Worm (Caenorhabditis elegans): ENCODE measurements around the gene R09E12.9.
A peak's percentile ranks its signal among the peaks of the same experiment; 100 is the strongest.

Gene R09E12.9

DNA sequence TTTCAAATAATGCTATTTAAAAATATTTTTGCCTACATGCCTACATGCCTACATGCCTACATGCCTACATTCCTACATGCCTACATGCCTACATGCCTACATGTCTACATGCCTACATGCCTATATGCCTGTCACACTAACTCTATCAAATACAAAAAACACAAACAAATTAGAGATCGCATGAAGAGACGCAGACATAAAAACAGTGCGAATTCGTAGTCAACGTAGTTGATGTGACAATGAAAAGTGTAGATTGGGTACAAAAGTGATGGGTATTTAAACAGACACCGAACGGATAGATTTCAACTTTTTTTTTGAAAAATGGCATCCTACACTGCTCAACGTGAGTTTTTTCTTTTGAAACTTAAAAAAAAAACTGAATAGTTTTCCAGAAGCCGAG is at the start of gene R09E12.9:
R09E12.9 (plus strand) TSS at position 316 of the 400 bp plus-strand sequence.
- TF ChIP-seq W03F9.2 (tag; optimal IDR thresholded peaks at IDR 0.05) (no peak), him-1 (tag; optimal IDR thresholded peaks at IDR 0.05) (no peak), dao-5 (tag; optimal IDR thresholded peaks at IDR 0.05) (no peak)

DNA sequence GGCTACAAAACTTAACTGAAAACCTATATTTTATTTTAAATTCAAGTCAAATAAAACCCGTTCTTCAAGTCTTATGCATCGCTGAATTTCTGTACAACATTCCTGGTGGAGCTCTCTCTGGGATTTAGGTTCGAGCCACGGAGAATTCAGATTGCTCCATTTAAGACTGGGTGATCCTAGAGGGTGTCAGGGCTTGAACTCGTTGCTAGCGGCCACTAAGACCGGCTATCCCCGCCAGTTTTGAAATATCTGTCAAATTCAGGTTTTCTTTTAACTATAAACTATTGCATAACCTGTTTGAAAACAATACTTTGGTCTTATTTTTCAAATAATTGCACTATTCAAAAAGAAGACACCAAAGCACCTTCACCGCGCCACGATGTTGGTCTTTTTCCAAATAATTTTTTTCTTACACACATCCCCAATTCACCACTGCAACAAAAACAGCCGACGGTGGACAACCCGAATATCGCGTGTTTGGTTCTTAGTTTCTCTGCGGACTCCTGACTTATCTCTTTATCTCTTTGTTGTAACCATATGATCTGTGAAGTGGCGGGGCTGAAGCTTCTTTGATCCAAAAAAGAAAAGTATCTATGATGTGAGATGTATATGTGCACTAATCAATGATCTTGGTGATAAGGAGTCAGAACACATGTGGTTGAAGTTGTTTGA is 48.4 kb upstream of the R09E12.9 start:
- TF ChIP-seq dao-5 (tag; optimal IDR thresholded peaks at IDR 0.05) (no peak), W03F9.2 (tag; optimal IDR thresholded peaks at IDR 0.05) (no peak)

ce11 chrV:730216-730615 is 47.2 kb upstream of the R09E12.9 start:
- TF ChIP-seq dao-5 (tag; optimal IDR thresholded peaks at IDR 0.05): no peak
- peak; percentile 38 for TF ChIP-seq W03F9.2 (tag; optimal IDR thresholded peaks at IDR 0.05)

DNA sequence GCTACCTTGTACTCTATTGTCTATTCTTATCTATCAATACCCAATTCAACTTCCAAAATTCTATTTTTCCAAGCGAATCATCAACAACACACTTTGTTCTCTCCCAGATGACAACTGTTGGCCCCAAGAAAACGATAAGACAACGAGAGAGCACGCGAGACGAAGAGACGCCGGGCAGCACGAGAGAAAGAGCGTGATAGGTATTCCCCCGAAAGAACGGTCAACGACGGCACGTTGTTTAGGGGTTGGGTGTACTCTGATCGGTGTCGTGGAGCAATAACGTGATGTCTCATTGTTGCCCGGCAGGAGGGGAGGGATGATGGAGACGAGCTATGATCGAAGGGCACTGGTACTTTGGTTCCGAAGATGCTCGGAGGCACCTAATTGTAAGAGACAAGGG is 46.1 kb upstream of the R09E12.9 start:
- TF ChIP-seq him-1 (tag; optimal IDR thresholded peaks at IDR 0.05) (no peak), W03F9.2 (tag; optimal IDR thresholded peaks at IDR 0.05) (peak; percentile 41), dao-5 (tag; optimal IDR thresholded peaks at IDR 0.05) (no peak)

ce11 chrV:736171-736570 is 41.2 kb upstream of the R09E12.9 start, which contains the start of gene srj-25:
TSS of gene srj-25 (minus strand) at chrV:736271.
- TF ChIP-seq W03F9.2 (tag; optimal IDR thresholded peaks at IDR 0.05) (no peak), dao-5 (tag; optimal IDR thresholded peaks at IDR 0.05) (no peak), him-1 (tag; optimal IDR thresholded peaks at IDR 0.05) (no peak)

- TF ChIP-seq W03F9.2 (tag; optimal IDR thresholded peaks at IDR 0.05) (no peak), dao-5 (tag; optimal IDR thresholded peaks at IDR 0.05) (no peak), him-1 (tag; optimal IDR thresholded peaks at IDR 0.05) (no peak)
These were observed 38.6 kb upstream of the R09E12.9 start, which contains the start of gene srj-24 for ce11 chrV:738770-739169. TSS of gene srj-24 (minus strand) at chrV:738870.

ce11 chrV:741820-742219 is 35.6 kb upstream of the R09E12.9 start, which contains the start of gene C05E4.7:
TSS of gene C05E4.7 (plus strand) at chrV:742120.
- TF ChIP-seq him-1 (tag; optimal IDR thresholded peaks at IDR 0.05) (no peak), W03F9.2 (tag; optimal IDR thresholded peaks at IDR 0.05) (no peak), dao-5 (tag; optimal IDR thresholded peaks at IDR 0.05) (no peak)

DNA sequence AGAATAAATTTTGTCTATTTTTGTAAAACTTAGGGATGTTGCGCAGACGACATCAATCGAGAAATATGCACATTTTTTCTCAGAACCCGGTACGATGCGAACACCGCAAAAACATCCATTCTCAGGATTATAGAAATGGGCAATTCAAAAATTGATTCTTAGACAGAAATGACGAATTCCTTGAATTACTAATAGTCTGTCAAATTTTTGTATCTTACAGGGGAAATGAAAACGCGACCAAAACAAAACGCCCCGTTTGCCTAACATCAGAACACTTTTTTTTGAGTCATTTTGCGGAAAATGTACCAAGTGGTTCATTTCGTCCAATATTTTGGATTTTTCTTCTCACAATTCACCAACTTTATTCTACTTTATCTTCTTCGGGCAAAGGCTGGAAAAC is 34.1 kb upstream of the R09E12.9 start, which contains the start of gene str-134:
str-134 (plus strand) TSS at position 301 of the 400 bp plus-strand sequence.
- TF ChIP-seq W03F9.2 (tag; optimal IDR thresholded peaks at IDR 0.05) (no peak), him-1 (tag; optimal IDR thresholded peaks at IDR 0.05) (no peak), dao-5 (tag; optimal IDR thresholded peaks at IDR 0.05) (no peak)

DNA sequence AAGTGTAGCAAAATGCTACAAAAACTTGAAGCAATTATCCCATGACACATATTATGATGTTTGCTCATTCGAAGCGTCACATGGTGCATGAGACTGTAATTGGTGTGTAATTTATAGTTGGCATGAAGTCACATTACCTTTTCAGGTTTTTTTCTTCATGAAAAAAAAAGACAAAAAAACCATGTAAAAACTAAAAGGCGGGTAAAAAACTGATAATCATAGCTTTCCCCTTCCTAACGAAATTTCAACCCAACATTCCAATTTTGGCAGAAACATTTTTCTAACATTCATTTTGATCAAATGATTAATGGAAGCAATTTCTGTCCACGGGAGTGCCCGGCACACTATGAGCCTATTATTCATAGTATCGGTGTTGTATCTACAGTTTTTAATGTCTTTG is 29.4 kb upstream of the R09E12.9 start, which contains the start of gene sri-4:
sri-4 (plus strand) TSS at position 301 of the 400 bp plus-strand sequence.
- TF ChIP-seq him-1 (tag; optimal IDR thresholded peaks at IDR 0.05) (no peak), dao-5 (tag; optimal IDR thresholded peaks at IDR 0.05) (no peak), W03F9.2 (tag; optimal IDR thresholded peaks at IDR 0.05) (no peak)

DNA sequence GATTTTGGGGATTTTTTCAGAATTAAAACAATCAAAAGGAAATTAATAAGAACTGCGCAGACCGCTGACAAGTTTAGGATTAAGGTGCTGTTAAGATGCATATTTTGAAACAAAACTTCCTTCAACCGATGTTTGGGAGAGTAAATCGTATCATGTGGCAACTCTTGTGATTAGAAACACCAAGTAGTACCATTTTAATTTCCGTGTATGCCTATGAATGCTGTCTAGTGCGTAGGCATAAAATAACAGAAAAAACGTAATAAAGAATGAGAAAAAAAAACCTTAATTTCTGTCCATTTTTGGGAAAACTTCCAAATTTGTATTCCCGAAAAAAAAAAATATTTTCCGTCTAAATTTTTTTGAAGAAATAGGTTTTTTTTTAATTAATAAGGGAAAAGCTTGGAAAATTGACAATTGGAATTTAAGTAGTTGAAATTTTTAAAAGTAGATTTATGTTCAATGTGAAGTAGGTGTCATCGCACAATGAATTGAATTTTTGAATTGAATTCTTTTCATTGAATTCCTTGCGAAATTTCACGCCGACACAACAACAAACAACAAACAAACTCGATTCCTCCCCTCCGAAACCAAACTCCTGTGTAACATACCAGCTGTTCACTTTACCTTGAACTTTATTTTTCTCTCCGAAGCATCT is 24.6 kb upstream of the R09E12.9 start, which contains the start of the genes str-262 and srp-1:
str-262 (minus strand) TSS at position 101 of the 655 bp plus-strand sequence.
srp-1 (plus strand) TSS at position 605 of the 655 bp plus-strand sequence.
- TF ChIP-seq him-1 (tag; optimal IDR thresholded peaks at IDR 0.05): no peak
- no peak for TF ChIP-seq dao-5 (tag; optimal IDR thresholded peaks at IDR 0.05)
- TF ChIP-seq W03F9.2 (tag; optimal IDR thresholded peaks at IDR 0.05): no peak

DNA sequence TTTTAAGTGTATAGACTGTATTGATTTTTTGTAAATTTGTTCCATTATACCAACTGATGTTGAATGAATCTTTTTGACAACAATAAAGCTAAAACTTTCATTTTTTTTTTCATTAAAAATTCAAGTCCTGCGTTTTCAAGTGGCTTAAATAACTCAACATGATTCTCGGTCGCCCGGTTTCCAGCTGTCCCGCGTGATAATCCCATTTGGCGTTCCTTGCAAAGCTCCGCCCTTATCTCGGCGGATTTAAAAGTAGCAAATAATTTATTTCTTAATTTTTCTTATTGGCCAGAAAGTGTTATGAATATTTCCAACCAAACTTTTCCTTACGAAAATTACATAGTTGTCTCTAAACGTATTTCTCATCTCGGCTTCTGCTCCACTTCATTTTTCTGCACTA is 21.2 kb upstream of the R09E12.9 start, which contains the start of gene str-20:
str-20 (plus strand) TSS at position 301 of the 400 bp plus-strand sequence.
- TF ChIP-seq W03F9.2 (tag; optimal IDR thresholded peaks at IDR 0.05) (no peak), dao-5 (tag; optimal IDR thresholded peaks at IDR 0.05) (no peak), him-1 (tag; optimal IDR thresholded peaks at IDR 0.05) (no peak)

DNA sequence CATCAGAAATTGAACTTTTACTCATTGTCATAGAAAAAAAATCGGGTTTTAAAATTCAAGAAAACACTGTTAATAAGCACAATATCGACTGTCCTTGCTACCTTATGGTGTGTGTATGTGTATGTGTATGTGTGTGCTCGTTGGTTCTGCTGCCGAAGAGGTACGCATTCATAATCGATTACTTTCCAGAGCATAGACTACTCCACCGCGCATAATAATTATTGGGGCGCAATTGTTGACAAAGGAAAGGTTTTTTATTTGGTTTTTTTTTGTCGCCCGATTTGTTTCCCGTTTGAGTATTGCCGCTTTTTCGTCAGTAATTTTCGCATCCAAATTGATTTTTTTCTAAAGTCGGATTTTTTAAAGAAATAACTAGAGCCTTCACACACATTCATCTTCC is 16.2 kb upstream of the R09E12.9 start, which contains the start of gene C05E4.15:
C05E4.15 (minus strand) TSS at position 101 of the 400 bp plus-strand sequence.
- TF ChIP-seq him-1 (tag; optimal IDR thresholded peaks at IDR 0.05): no peak
- no peak for TF ChIP-seq dao-5 (tag; optimal IDR thresholded peaks at IDR 0.05)
- TF ChIP-seq W03F9.2 (tag; optimal IDR thresholded peaks at IDR 0.05): no peak

- TF ChIP-seq him-1 (tag; optimal IDR thresholded peaks at IDR 0.05) (no peak), dao-5 (tag; optimal IDR thresholded peaks at IDR 0.05) (no peak), W03F9.2 (tag; optimal IDR thresholded peaks at IDR 0.05) (no peak)
These were observed 15.5 kb upstream of the R09E12.9 start, which contains the start of gene C05E4.12 for ce11 chrV:761882-762281. TSS of gene C05E4.12 (minus strand) at chrV:761982.

ce11 chrV:762340-762739 is 15.1 kb upstream of the R09E12.9 start, which contains the start of gene srp-2:
TSS of gene srp-2 (plus strand) at chrV:762640.
- TF ChIP-seq dao-5 (tag; optimal IDR thresholded peaks at IDR 0.05): no peak
- no peak for TF ChIP-seq W03F9.2 (tag; optimal IDR thresholded peaks at IDR 0.05)
- no peak for TF ChIP-seq him-1 (tag; optimal IDR thresholded peaks at IDR 0.05)

All from whole organism, L4/young adult.